Worm (Caenorhabditis elegans): ENCODE results near the gene dmd-7.

The dmd-7 gene

DNA sequence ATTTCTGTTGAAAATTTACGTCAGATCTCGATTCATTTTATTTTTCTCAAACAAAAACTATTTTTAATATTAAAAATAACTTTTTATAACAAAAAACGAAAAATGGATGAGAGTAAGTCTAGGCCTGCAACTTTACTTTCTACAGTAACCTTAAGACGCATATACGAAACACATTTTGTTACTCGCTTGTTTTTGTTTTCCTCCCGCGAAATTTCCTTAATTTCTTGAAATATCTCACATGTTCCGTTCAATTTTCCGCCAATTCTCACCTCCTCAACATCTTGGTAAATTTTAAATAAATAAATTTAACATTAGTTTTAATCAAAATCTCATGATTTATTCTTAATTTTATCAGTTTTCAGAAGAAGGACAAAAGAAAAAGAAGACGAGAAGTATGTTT lies 32.3 kb upstream of the dmd-7 start:
- TF ChIP-seq cog-1 (tag; optimal IDR thresholded peaks at IDR 0.05): no peak

DNA sequence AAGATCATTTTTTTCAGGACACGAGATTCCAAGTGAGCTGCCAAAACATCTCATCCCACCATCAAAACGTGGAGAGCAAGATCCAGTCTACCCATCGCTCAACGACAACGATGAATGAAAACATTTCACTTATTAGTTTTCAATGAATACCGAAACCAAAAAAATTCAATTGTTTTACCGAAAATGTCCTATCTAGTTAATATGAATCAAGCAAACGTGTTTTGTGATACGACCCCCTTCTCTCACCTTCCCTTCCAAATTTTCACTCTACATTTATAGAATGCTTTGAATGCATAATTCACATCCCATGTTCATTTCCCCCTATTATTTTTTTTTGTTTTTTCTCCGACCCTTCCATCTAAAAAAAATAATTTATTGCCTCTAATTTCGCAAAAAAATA lies 29.6 kb upstream of the dmd-7 start:
- TF ChIP-seq flt-1 (GFP tag; IDR thresholded peaks at IDR 0.05) (no peak), tab-1 (GFP tag; IDR thresholded peaks at IDR 0.05) (no peak), klf-2 (GFP tag; conservative IDR thresholded peaks at IDR 0.05) (no peak)

DNA sequence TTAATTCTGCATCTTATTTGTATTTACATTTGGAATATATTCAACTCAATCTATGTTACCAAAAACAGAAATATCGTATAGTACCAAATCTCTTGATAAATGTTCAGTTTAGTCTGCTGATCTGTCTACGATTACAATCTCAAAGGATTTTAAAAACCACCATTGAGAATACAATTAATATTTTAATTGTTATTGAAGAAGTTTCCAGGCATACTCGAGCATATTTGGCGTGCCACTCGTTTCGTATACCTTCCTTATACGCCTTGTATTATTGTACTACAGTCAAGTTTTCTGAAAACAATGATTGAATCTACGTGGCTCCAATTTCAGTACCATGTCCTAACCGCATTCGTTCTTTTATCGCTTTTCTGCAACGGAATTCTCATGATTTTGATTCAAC lies 28.9 kb upstream of the dmd-7 start, which contains the start of gene str-206:
str-206 (plus strand) TSS at position 301 of the 400 bp plus-strand sequence.
- TF ChIP-seq T22C8.4 (GFP tag; IDR thresholded peaks at IDR 0.05): no peak
- TF ChIP-seq klf-2 (GFP tag; conservative IDR thresholded peaks at IDR 0.05): no peak
- no peak for TF ChIP-seq med-1 (GFP tag; optimal IDR thresholded peaks at IDR 0.05; ENCODE audit: insufficient read depth)
- no peak for TF ChIP-seq ztf-29 (GFP tag; IDR thresholded peaks at IDR 0.05)
- TF ChIP-seq cog-1 (tag; optimal IDR thresholded peaks at IDR 0.05): no peak
- TF ChIP-seq ztf-23 (GFP tag; IDR thresholded peaks at IDR 0.05): no peak
- no peak for TF ChIP-seq ref-1 (GFP tag; conservative IDR thresholded peaks at IDR 0.05)
- no peak for TF ChIP-seq tab-1 (GFP tag; IDR thresholded peaks at IDR 0.05)
- TF ChIP-seq flt-1 (GFP tag; IDR thresholded peaks at IDR 0.05): no peak

DNA sequence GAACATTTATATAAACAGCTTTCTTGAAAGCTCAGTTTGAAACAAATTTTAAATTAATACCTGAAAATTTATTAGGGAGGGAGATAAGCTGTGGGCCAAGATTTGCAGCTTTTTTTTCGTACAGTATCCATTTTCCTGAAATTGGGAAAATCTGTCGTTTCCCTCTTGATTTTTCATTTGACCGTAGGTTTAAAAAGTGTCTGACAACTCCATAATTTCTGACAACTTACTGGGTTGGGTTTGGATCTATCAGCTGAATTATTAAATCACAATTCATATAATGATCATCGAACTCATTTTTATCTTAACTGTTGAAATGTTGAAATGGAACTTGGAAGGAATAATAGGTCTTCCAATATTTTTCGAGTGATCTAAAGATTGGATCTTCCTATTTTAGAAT lies 26.0 kb upstream of the dmd-7 start:
- TF ChIP-seq T22C8.4 (GFP tag; IDR thresholded peaks at IDR 0.05) (no peak), ztf-23 (GFP tag; IDR thresholded peaks at IDR 0.05) (no peak), flt-1 (GFP tag; IDR thresholded peaks at IDR 0.05) (no peak)

DNA sequence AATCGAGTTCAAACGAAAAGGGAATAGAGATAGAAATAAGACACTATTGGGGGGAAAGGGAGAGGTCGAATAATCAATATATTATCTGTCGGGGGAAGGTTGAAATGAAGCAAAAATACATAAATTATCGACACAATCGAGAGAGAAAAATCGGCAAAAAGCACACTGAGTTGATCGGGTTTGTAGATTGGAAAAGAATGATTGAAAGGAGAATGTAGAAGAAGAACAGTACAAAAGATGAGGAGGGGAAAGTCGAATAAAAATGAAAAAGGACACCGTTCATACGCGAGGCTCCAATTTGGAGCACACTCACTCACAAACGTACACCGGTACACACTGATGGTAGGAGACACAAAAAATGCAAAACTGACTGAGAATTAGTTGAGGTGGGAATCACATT lies 25.4 kb upstream of the dmd-7 start:
- TF ChIP-seq med-1 (GFP tag; optimal IDR thresholded peaks at IDR 0.05; ENCODE audit: insufficient read depth) (no peak), tab-1 (GFP tag; IDR thresholded peaks at IDR 0.05) (no peak), cog-1 (tag; optimal IDR thresholded peaks at IDR 0.05) (no peak), ref-1 (GFP tag; conservative IDR thresholded peaks at IDR 0.05) (no peak), ztf-23 (GFP tag; IDR thresholded peaks at IDR 0.05) (no peak), ztf-29 (GFP tag; IDR thresholded peaks at IDR 0.05) (no peak), flt-1 (GFP tag; IDR thresholded peaks at IDR 0.05) (no peak), klf-2 (GFP tag; conservative IDR thresholded peaks at IDR 0.05) (no peak), T22C8.4 (GFP tag; IDR thresholded peaks at IDR 0.05) (no peak)

DNA sequence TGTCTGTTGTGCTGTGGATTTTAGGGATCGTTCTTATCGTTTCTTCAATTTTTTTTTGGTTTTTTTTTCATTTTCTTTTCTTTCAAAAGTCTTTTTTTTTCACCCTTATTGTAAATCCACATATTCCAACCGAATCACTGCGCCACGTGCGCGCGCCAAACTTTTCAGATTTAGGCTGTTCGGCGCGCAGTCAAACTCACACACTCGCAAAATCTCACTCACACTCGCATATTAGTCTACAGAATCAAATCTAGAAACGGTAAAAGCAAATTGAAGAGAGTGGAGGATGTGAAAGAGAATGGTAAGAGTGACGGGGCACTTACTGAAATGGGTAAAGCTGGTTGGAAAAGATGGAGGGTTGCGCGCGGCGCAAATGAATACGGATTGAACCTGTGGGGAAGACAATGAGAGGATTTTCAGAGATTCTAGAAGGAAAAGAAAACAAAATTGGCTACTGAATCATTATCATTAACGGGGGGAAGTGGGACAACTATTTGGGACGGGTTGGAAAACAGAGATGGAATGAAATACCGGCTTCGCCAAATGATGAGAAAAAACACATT lies 24.5 kb upstream of the dmd-7 start:
- no peak for TF ChIP-seq ref-1 (GFP tag; conservative IDR thresholded peaks at IDR 0.05)
- TF ChIP-seq T22C8.4 (GFP tag; IDR thresholded peaks at IDR 0.05): no peak
- TF ChIP-seq med-1 (GFP tag; optimal IDR thresholded peaks at IDR 0.05; ENCODE audit: insufficient read depth): no peak

DNA sequence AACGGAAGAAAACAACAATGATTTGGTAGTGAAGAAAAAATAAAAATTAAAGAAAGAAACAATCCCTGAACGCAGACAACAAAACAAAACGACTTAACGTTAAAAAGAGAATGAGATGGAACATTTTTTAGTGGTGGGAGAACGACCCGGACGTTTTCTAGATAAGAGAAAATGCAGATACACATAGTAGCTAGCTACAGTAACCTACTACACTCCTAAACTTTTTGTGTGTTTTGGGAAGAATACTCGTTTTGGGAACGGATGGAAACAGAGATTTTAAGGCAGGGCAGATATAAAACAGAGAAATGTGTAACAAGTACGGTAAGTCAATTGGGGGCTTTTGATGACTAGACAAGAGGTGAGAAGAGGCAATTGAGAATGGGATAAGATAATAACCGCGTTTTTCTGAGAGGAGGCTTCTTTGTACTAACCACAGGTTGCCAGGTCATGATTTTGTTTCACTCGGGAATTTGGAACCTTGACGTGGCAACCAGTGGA lies 23.9 kb upstream of the dmd-7 start:
- TF ChIP-seq med-1 (GFP tag; optimal IDR thresholded peaks at IDR 0.05; ENCODE audit: insufficient read depth) (no peak), ztf-23 (GFP tag; IDR thresholded peaks at IDR 0.05) (no peak), flt-1 (GFP tag; IDR thresholded peaks at IDR 0.05) (no peak), klf-2 (GFP tag; conservative IDR thresholded peaks at IDR 0.05) (no peak), ztf-29 (GFP tag; IDR thresholded peaks at IDR 0.05) (no peak), cog-1 (tag; optimal IDR thresholded peaks at IDR 0.05) (no peak), ref-1 (GFP tag; conservative IDR thresholded peaks at IDR 0.05) (no peak), T22C8.4 (GFP tag; IDR thresholded peaks at IDR 0.05) (no peak), tab-1 (GFP tag; IDR thresholded peaks at IDR 0.05) (no peak)

DNA sequence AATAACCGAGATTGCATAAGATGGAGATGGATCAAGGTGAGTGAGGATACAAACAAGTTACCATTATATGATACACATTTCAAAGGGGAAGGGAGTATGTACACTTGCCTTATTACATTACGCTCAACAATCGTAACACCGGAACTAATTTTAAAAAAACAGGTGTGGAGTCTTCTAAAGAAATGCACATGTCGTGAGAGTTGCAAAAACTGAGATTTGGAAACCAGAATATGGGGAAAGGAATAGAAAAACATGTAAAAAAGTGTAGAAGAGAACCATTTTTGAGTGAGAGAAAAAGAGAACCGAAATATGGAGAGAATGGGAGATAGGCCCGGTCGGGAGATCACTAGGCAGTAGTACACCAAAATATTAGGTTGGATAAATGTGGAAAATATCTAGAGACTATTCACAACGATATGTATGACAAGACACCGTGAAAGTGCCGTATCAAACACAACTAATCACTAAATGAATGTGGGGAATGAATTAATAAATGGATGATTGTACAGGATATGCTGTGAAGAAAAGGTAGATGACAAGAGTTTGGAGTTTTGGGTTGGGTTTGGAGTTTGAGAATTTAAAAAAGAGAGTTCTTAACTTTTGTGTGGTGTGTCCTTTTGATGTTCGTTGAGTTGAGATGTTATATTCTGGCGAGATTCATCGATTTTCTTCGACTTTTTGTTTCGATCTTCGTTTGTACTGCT lies 23.3 kb upstream of the dmd-7 start:
- TF ChIP-seq ztf-29 (GFP tag; IDR thresholded peaks at IDR 0.05) (no peak), ztf-23 (GFP tag; IDR thresholded peaks at IDR 0.05) (0 out of 2 replicates have a peak, but pooled peaks have one; percentile 6), flt-1 (GFP tag; IDR thresholded peaks at IDR 0.05) (no peak), cog-1 (tag; optimal IDR thresholded peaks at IDR 0.05) (no peak), T22C8.4 (GFP tag; IDR thresholded peaks at IDR 0.05) (no peak), tab-1 (GFP tag; IDR thresholded peaks at IDR 0.05) (no peak)

DNA sequence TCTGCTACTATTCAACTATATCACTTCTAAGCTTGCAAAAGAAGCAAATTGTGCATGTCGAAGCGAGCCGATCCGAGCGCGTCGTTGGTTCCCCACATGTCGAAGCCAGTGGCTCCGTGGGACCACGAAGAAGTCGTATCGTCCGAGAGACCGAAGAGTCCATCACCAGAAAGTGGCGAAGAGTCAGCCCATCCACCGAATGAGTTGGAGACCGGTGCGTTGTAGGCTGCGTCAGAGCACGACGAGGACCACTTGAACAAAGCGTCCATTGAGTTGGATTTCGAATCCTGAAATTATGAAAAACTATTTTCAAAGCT lies 22.8 kb upstream of the dmd-7 start:
- no peak for TF ChIP-seq med-1 (GFP tag; optimal IDR thresholded peaks at IDR 0.05; ENCODE audit: insufficient read depth)
- TF ChIP-seq klf-2 (GFP tag; conservative IDR thresholded peaks at IDR 0.05): no peak
- TF ChIP-seq tab-1 (GFP tag; IDR thresholded peaks at IDR 0.05): no peak
- TF ChIP-seq ztf-23 (GFP tag; IDR thresholded peaks at IDR 0.05): no peak
- no peak for TF ChIP-seq T22C8.4 (GFP tag; IDR thresholded peaks at IDR 0.05)
- TF ChIP-seq flt-1 (GFP tag; IDR thresholded peaks at IDR 0.05): no peak
- TF ChIP-seq cog-1 (tag; optimal IDR thresholded peaks at IDR 0.05): no peak
- TF ChIP-seq ref-1 (GFP tag; conservative IDR thresholded peaks at IDR 0.05): no peak
- no peak for TF ChIP-seq ztf-29 (GFP tag; IDR thresholded peaks at IDR 0.05)

DNA sequence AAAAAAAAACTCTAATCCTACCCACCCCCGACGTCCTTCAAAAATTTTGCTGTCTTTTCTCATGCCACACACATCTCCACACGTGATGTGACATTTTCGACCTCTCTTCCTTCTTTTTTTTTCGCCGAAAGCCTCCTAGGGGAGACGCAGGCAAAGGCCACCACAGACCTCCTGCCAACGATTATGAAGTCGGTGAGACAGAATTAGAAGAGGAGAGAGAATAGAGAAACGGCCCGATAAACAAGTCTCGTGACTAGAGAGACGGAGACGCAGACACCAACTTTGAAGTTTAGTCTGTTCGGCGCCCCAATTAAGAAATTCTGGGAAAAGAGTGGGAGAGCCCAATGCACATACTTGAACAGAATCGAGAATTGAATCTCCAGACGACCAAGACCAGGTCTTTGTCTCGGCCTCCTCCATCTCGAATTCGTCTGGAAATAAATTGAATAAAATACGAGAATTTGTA lies 22.2 kb upstream of the dmd-7 start:
- TF ChIP-seq ztf-29 (GFP tag; IDR thresholded peaks at IDR 0.05) (0 out of 2 replicates have a peak, but pooled peaks have one; percentile 42), flt-1 (GFP tag; IDR thresholded peaks at IDR 0.05) (no peak), ref-1 (GFP tag; conservative IDR thresholded peaks at IDR 0.05) (no peak), med-1 (GFP tag; optimal IDR thresholded peaks at IDR 0.05; ENCODE audit: insufficient read depth) (peak; percentile 9), tab-1 (GFP tag; IDR thresholded peaks at IDR 0.05) (no peak), ztf-23 (GFP tag; IDR thresholded peaks at IDR 0.05) (peak; percentile 68), cog-1 (tag; optimal IDR thresholded peaks at IDR 0.05) (peak; percentile 60), T22C8.4 (GFP tag; IDR thresholded peaks at IDR 0.05) (no peak; the same call in 1 of the 2 replicates), klf-2 (GFP tag; conservative IDR thresholded peaks at IDR 0.05) (no peak)

Measured in whole organism, midembryonic.